Worm (Caenorhabditis elegans) whole organism, early embryonic: Measurements from ENCODE around the gene lev-9.

Experiments
- ama-1 ChIP-seq: fragments of 150-350 bp; optimal IDR thresholded peaks from 2 replicates; lab custom pipeline; 2014
- ceh-36 ChIP-seq: sonication (generic microtip); optimal IDR thresholded peaks from 2 replicates; lab custom pipeline; 2016; ENCODE audit warnings: missing genetic modification characterization, inconsistent platforms, missing compliant biosample characterization
- ets-7 ChIP-seq: sonication (generic microtip); optimal IDR thresholded peaks from 2 replicates; lab custom pipeline; 2016; ENCODE audit warnings: missing genotype, missing genetic modification characterization, missing compliant biosample characterization
- hmbx-1 ChIP-seq: sonication (generic microtip); optimal IDR thresholded peaks from 2 replicates; lab custom pipeline; 2016; ENCODE audit warnings: mild to moderate bottlenecking, missing genetic modification characterization, missing compliant biosample characterization
- scrt-1 ChIP-seq: fragments of 200-800 bp; sonication (Bioruptor generic); IDR thresholded peaks from 2 replicates; pipeline ENCODE4 v1.3.6; 2022; ENCODE audit warnings: missing genetic modification characterization, missing compliant biosample characterization

- TF ChIP-seq ama-1 (lab: Kevin White, UChicago) = no peak
- no peak for TF ChIP-seq scrt-1 (GFP tag; lab: Robert Waterston, UW)
- no peak for TF ChIP-seq hmbx-1 (tag; lab: Kevin White, UChicago)
- TF ChIP-seq ets-7 (tag; lab: Kevin White, UChicago) = peak; percentile 6
- TF ChIP-seq ceh-36 (tag; lab: Kevin White, UChicago) = peak; percentile 49
Measured at ce11 chrX:6255561-6255960, 36.0 kb downstream of the lev-9 start.
